Worm (Caenorhabditis elegans) whole organism, late embryonic: Measurements from ENCODE around the gene H40L08.2.

Experiments used
- C08G9.2 ChIP-seq: sonication (generic microtip); optimal IDR thresholded peaks from 2 replicates; lab custom pipeline; 2016; ENCODE audit warnings: mild to moderate bottlenecking, missing genetic modification characterization, moderate library complexity, missing compliant biosample characterization
- C38D4.7 ChIP-seq: fragments of 200-800 bp; sonication (Bioruptor generic); optimal IDR thresholded peaks from 2 replicates; lab custom pipeline; 2018; ENCODE audit warnings: mild to moderate bottlenecking, missing genetic modification characterization, moderate library complexity, missing compliant biosample characterization
- F13H6.1 ChIP-seq: sonication (generic microtip); optimal IDR thresholded peaks from 2 replicates; lab custom pipeline; 2016; ENCODE audit warnings: missing genetic modification characterization, missing compliant biosample characterization
- ahr-1 ChIP-seq: sonication (generic microtip); optimal IDR thresholded peaks from 2 replicates; lab custom pipeline; 2016; ENCODE audit warnings: missing genetic modification characterization, missing compliant biosample characterization
- ama-1 ChIP-seq: fragments of 150-350 bp; optimal IDR thresholded peaks from 2 replicates; lab custom pipeline; 2014
- ceh-14 ChIP-seq: sonication (generic microtip); optimal IDR thresholded peaks from 2 replicates; lab custom pipeline; 2016; ENCODE audit warnings: missing genotype, missing genetic modification characterization, missing compliant biosample characterization
- ceh-18 ChIP-seq: sonication (generic microtip); optimal IDR thresholded peaks from 2 replicates; lab custom pipeline; 2016; ENCODE audit warnings: missing genetic modification characterization, missing compliant biosample characterization
- ceh-19 ChIP-seq: fragments of 200-800 bp; sonication (Bioruptor generic); optimal IDR thresholded peaks from 2 replicates; lab custom pipeline; 2018; ENCODE audit warnings: mild to moderate bottlenecking, missing genetic modification characterization, missing compliant biosample characterization
- ceh-2 ChIP-seq: sonication (generic microtip); optimal IDR thresholded peaks from 2 replicates; lab custom pipeline; 2016; ENCODE audit warnings: missing genotype, missing genetic modification characterization, missing compliant biosample characterization
- ceh-24 ChIP-seq: sonication (generic microtip); optimal IDR thresholded peaks from 2 replicates; lab custom pipeline; 2016; ENCODE audit warnings: mild to moderate bottlenecking, missing genetic modification characterization, missing compliant biosample characterization
- ceh-30 ChIP-seq: fragments of 150-350 bp; optimal IDR thresholded peaks from 2 replicates; lab custom pipeline; 2014; ENCODE audit warnings: missing biosample characterization, missing genetic modification characterization
- ceh-34 ChIP-seq: sonication (generic microtip); optimal IDR thresholded peaks from 2 replicates; lab custom pipeline; 2016; ENCODE audit warnings: mild to moderate bottlenecking, missing genetic modification characterization, missing compliant biosample characterization
- ceh-45 ChIP-seq: fragments of 200-800 bp; sonication (Bioruptor generic); IDR thresholded peaks from 2 replicates; pipeline ENCODE4 v1.3.6; 2022; ENCODE audit warnings: missing genetic modification reagents, missing genetic modification characterization, missing compliant biosample characterization
- ceh-48 ChIP-seq: sonication (generic microtip); optimal IDR thresholded peaks from 2 replicates; lab custom pipeline; 2016; ENCODE audit warnings: missing genetic modification characterization, inconsistent platforms, missing compliant biosample characterization
- ceh-9 ChIP-seq: sonication (generic microtip); optimal IDR thresholded peaks from 2 replicates; lab custom pipeline; 2016; ENCODE audit warnings: mild to moderate bottlenecking, missing genetic modification characterization, inconsistent platforms, missing compliant biosample characterization
- elt-2 ChIP-seq: sonication (generic microtip); optimal IDR thresholded peaks from 2 replicates; lab custom pipeline; 2016; ENCODE audit warnings: missing genetic modification reagents, missing genetic modification characterization, missing compliant biosample characterization
- elt-4 ChIP-seq: sonication (generic microtip); optimal IDR thresholded peaks from 2 replicates; lab custom pipeline; 2016; ENCODE audit warnings: missing genetic modification characterization, missing compliant biosample characterization
- ets-4 ChIP-seq: sonication (generic microtip); optimal IDR thresholded peaks from 2 replicates; lab custom pipeline; 2016; ENCODE audit warnings: missing genetic modification characterization, missing compliant biosample characterization
- eyg-1 ChIP-seq: sonication (generic microtip); optimal IDR thresholded peaks from 2 replicates; lab custom pipeline; 2016; ENCODE audit warnings: missing genotype, missing genetic modification characterization, missing compliant biosample characterization
- fax-1 ChIP-seq: sonication (generic microtip); optimal IDR thresholded peaks from 2 replicates; lab custom pipeline; 2016; ENCODE audit warnings: missing genotype, missing genetic modification characterization, missing compliant biosample characterization
- fkh-10 ChIP-seq: fragments of 150-350 bp; optimal IDR thresholded peaks from 2 replicates; lab custom pipeline; 2014; ENCODE audit warnings: missing biosample characterization, missing genetic modification reagents, missing genetic modification characterization
- gmeb-2 ChIP-seq: sonication (generic microtip); optimal IDR thresholded peaks from 2 replicates; lab custom pipeline; 2016; ENCODE audit warnings: missing genetic modification characterization, inconsistent platforms, missing compliant biosample characterization
- hlh-13 ChIP-seq: fragments of 200-800 bp; sonication (Bioruptor generic); optimal IDR thresholded peaks from 2 replicates; lab custom pipeline; 2018; ENCODE audit warnings: mild to moderate bottlenecking, missing genetic modification characterization, missing compliant biosample characterization
- hlh-15 ChIP-seq: sonication (generic microtip); optimal IDR thresholded peaks from 2 replicates; lab custom pipeline; 2016; ENCODE audit warnings: missing genetic modification characterization, missing compliant biosample characterization
- hlh-30 ChIP-seq: sonication (generic microtip); optimal IDR thresholded peaks from 2 replicates; lab custom pipeline; 2017; ENCODE audit warnings: antibody characterized with exemption, missing genetic modification characterization, missing compliant biosample characterization; ENCODE audit not compliant: insufficient read depth
- hlh-8 ChIP-seq: sonication (generic microtip); optimal IDR thresholded peaks from 2 replicates; lab custom pipeline; 2016; ENCODE audit warnings: missing genotype, missing genetic modification characterization, missing compliant biosample characterization
- madf-2 ChIP-seq: sonication (generic microtip); optimal IDR thresholded peaks from 2 replicates; lab custom pipeline; 2017; ENCODE audit warnings: missing genetic modification characterization, missing compliant biosample characterization
- mec-3 ChIP-seq: sonication (generic microtip); optimal IDR thresholded peaks from 2 replicates; lab custom pipeline; 2016; ENCODE audit warnings: borderline replicate concordance, missing genetic modification characterization, missing compliant biosample characterization
- nhr-11 ChIP-seq: fragments of 150-350 bp; optimal IDR thresholded peaks from 2 replicates; lab custom pipeline; 2014; ENCODE audit warnings: missing biosample characterization, missing genetic modification characterization
- nhr-232 ChIP-seq: sonication (generic microtip); optimal IDR thresholded peaks from 2 replicates; lab custom pipeline; 2016; ENCODE audit warnings: missing genetic modification characterization, missing compliant biosample characterization
- pag-3 ChIP-seq: sonication (generic microtip); optimal IDR thresholded peaks from 2 replicates; lab custom pipeline; 2016; ENCODE audit warnings: missing compliant biosample characterization, missing genetic modification characterization, borderline replicate concordance
- pat-9 ChIP-seq: fragments of 200-800 bp; sonication (Bioruptor generic); optimal IDR thresholded peaks from 2 replicates; lab custom pipeline; 2018; ENCODE audit warnings: mild to moderate bottlenecking, missing genetic modification characterization, moderate library complexity, missing compliant biosample characterization
- pax-1 ChIP-seq: fragments of 150-350 bp; optimal IDR thresholded peaks from 2 replicates; lab custom pipeline; 2014; ENCODE audit warnings: missing biosample characterization, missing genetic modification characterization
- pha-4 ChIP-seq: fragments of 150-350 bp; optimal IDR thresholded peaks from 2 replicates; lab custom pipeline; 2018; ENCODE audit warnings: missing biosample characterization, missing genetic modification reagents, missing genetic modification characterization
- pqm-1 ChIP-seq: sonication (generic microtip); optimal IDR thresholded peaks from 2 replicates; lab custom pipeline; 2016; ENCODE audit warnings: missing genetic modification characterization, missing compliant biosample characterization
- sdc-2 ChIP-seq: sonication (generic microtip); optimal IDR thresholded peaks from 2 replicates; lab custom pipeline; 2016; ENCODE audit warnings: missing genotype, missing genetic modification characterization, missing compliant biosample characterization
- sox-4 ChIP-seq: sonication (generic microtip); optimal IDR thresholded peaks from 2 replicates; lab custom pipeline; 2017; ENCODE audit warnings: mild to moderate bottlenecking, missing genetic modification characterization, inconsistent platforms, missing compliant biosample characterization
- syd-9 ChIP-seq: sonication (generic microtip); optimal IDR thresholded peaks from 2 replicates; lab custom pipeline; 2016; ENCODE audit warnings: mild to moderate bottlenecking, missing genetic modification characterization, moderate library complexity, missing compliant biosample characterization
- unc-42 ChIP-seq: sonication (generic microtip); optimal IDR thresholded peaks from 2 replicates; lab custom pipeline; 2016; ENCODE audit warnings: missing genotype, missing genetic modification characterization, missing compliant biosample characterization
- unc-55 ChIP-seq: sonication (generic microtip); optimal IDR thresholded peaks from 2 replicates; lab custom pipeline; 2017; ENCODE audit warnings: missing biosample characterization, missing genetic modification reagents, missing genetic modification characterization
- unc-86 ChIP-seq: sonication (generic microtip); optimal IDR thresholded peaks from 2 replicates; lab custom pipeline; 2016; ENCODE audit warnings: missing genetic modification characterization, missing compliant biosample characterization
- ztf-16 ChIP-seq: sonication (generic microtip); optimal IDR thresholded peaks from 2 replicates; lab custom pipeline; 2017; ENCODE audit warnings: missing genetic modification characterization, missing compliant biosample characterization

H40L08.2 gene

DNA sequence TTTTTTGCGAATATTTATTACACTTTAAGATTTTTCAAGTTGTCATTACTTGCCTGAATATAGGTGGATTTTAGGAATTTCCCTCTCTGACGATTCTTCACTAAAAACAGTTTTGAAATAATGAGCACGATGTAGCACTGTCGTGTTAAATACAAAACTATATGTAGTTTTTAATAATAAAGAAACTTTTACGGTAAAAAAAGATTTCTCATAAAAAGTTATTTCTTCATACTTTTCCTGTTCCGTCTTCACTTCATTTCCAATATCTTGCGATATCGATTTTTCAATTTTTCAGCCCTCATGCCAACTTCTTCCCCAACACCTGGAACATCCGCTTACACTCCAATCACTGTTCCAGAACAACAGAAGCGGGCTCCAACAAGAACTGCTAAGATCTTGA is 25.2 kb downstream of the H40L08.2 start, which contains the start of gene H03G16.6:
Gene H03G16.6 (plus strand): TSS at position 301 of the 400 bp plus-strand sequence.
- TF ChIP-seq pax-1 (tag; lab: Kevin White, UChicago) (no peak), ceh-2 (tag; lab: Kevin White, UChicago) (no peak), C38D4.7 (GFP tag; lab: Kevin White, UChicago) (no peak), madf-2 (tag; lab: Kevin White, UChicago) (no peak), fax-1 (no peak), sox-4 (tag; lab: Kevin White, UChicago) (no peak)

DNA sequence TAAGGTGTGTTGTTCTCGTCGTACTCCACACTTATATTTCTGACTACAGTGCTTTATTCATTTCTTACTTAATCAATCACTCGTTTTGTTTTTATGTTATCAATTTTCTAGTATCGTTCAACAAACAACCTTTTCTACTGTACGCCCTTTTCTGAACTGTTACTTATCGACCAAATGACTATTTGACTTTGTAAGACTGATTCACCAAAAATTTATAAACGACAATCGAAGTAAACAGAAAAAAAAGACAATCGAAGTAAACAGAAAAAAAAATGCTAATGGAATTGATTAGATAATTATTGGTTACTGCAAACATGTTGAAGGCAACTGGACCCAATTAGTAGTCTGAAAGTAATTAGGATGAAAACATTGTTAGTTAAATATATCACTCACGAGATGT is 27.5 kb downstream of the H40L08.2 start:
- TF ChIP-seq ceh-48 (no peak), elt-2 (tag; lab: Kevin White, UChicago) (no peak), eyg-1 (tag; lab: Kevin White, UChicago) (no peak), ceh-45 (GFP tag; lab: Robert Waterston, UW) (no peak)
- TF ChIP-seq, all 69 proteins: peak for 0

DNA sequence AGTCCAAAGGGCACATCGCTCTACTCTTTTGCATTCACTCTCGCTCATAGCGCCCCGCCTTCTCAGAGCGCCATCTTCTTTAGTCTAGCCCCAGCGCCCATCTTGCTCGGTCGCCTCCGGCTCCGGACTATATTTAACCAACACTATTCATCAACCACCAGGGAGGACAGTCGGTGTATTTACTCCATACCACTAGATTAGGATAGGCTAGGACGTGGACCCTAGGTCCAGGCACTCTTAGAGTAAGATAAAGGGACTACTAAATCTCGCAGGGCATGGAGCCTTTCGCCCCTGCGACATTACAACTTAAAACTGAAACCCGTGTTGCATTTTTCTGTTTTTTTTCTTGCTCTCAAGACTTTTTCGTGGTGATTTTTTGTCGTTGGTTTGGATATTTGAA is 30.0 kb downstream of the H40L08.2 start:
- no peak for TF ChIP-seq pqm-1
- TF ChIP-seq F13H6.1 (tag; lab: Kevin White, UChicago), result no peak
- no peak for TF ChIP-seq ceh-19 (GFP tag; lab: Kevin White, UChicago)
- no peak for TF ChIP-seq ahr-1 (tag; lab: Kevin White, UChicago)
- no peak for TF ChIP-seq nhr-11 (tag; lab: Kevin White, UChicago)
- TF ChIP-seq nhr-232, result no peak
- TF ChIP-seq elt-4, result no peak
- no peak for TF ChIP-seq hlh-30
- TF ChIP-seq ceh-34 (tag; lab: Kevin White, UChicago), result no peak

DNA sequence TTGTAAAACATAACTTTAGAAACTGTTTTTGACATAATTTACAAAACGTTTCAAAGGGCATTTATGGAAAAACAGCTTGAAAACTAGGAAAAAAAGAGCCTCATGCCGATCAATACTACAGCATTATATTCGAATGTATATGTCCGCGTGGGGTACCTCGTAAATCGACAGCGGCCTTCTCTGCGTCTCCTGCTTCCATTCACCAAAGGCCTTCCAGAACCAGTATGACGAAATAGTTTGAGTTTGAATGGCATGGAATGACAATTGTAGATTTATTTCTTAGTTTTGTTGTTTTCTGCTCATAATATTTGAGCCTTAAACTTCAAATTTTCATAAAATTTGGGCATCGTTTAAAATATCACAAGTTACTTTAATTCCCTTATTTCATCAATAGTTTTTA is 32.1 kb downstream of the H40L08.2 start:
- TF ChIP-seq hlh-15 (tag; lab: Kevin White, UChicago), result no peak
- TF ChIP-seq sdc-2 (tag; lab: Kevin White, UChicago), result no peak
- no peak for TF ChIP-seq hlh-13 (GFP tag; lab: Kevin White, UChicago)
- TF ChIP-seq mec-3 (tag; lab: Kevin White, UChicago), result no peak
- TF ChIP-seq ceh-19 (GFP tag; lab: Kevin White, UChicago), result no peak
- no peak for TF ChIP-seq pax-1 (tag; lab: Kevin White, UChicago)

DNA sequence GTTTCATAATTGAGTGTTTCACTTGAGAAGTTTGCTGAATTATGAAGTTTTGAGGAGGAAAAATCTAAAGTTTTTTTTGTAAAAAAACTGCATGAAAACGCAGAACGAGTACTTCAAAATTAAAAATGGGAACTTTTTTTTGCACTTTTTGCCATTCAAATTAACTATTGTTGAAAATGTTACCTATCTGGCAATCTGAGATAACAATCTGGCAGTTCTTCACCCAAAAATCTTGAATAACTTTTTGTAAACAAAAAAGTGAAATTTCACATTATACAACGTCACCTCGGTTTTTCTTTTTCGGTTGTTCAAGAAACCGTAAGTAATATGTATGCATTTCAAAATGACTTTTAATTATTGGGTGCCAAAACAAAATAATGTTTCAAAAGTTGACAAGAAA is 35.0 kb downstream of the H40L08.2 start:
- TF ChIP-seq unc-86 (tag; lab: Kevin White, UChicago) (no peak), syd-9 (tag; lab: Kevin White, UChicago) (no peak), ceh-30 (tag; lab: Kevin White, UChicago) (no peak), sdc-2 (tag; lab: Kevin White, UChicago) (no peak), ceh-14 (tag; lab: Kevin White, UChicago) (no peak), ceh-18 (tag; lab: Kevin White, UChicago) (no peak), F13H6.1 (tag; lab: Kevin White, UChicago) (no peak)

DNA sequence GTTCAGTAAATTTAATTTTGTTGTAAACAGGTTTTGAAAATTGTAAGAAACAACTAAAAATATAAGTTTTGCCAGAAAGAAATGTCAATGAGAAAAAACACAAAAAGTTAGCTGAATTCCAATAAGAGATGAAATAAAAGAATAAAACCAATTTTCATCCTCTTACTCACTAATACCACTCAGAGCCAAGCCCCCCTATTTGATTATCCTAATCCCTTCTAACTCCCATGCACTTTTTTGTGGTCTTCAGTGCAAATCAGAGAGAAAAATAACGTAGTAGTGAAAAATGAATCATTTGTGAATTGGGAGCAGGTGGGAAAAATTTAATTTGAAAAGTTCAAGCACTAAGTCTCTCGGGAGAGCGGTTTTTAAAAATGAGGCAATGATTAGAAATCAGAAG is 36.2 kb downstream of the H40L08.2 start:
- TF ChIP-seq unc-42 (tag; lab: Kevin White, UChicago), result peak; percentile 83
- no peak for TF ChIP-seq ceh-2 (tag; lab: Kevin White, UChicago)

DNA sequence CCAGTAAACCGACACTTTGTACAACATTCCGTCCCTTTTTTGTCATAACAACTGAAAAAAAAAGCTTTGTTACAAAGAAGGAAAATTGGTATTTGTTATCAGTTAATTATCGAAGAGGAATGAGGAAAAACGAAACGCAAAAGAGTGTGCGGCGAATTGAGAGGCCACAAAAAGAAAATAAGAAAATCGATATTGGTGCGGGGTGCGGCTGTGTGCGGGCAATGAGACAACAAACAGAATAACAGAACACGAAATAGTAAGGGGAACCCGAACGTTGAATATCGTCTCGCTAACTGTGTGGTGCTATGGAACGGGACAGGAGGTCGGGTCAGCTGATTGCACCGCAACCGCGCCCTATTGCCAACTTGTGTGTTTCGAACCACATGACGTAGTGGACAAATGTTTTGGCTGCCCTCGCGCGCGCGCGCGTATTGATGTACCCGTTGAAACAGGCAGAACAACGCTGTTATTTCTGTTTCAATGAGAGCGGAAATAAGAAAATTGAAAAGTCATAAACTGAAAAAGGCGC is 36.9 kb downstream of the H40L08.2 start, which contains the start of gene C18B12.4:
Gene C18B12.4 (minus strand): TSS at position 51 of the 529 bp plus-strand sequence.
- TF ChIP-seq sdc-2 (tag; lab: Kevin White, UChicago), result peak; percentile 88
- TF ChIP-seq pat-9 (tag; lab: Kevin White, UChicago), result peak; percentile 57
- no peak for TF ChIP-seq pag-3 (tag; lab: Kevin White, UChicago)
- no peak for TF ChIP-seq ama-1 (lab: Kevin White, UChicago)
- no peak for TF ChIP-seq ceh-45 (GFP tag; lab: Robert Waterston, UW)
- TF ChIP-seq unc-42 (tag; lab: Kevin White, UChicago), result no peak
- peak; percentile 49 for TF ChIP-seq hlh-8 (tag; lab: Kevin White, UChicago)
- no peak for TF ChIP-seq pha-4 (tag; lab: Kevin White, UChicago)
- no peak for TF ChIP-seq fkh-10 (GFP tag; lab: Kevin White, UChicago)
- no peak for TF ChIP-seq ceh-24 (tag; lab: Kevin White, UChicago)
- TF ChIP-seq unc-55 (GFP tag; lab: Kevin White, UChicago), result peak; percentile 80
- peak; percentile 61 for TF ChIP-seq ceh-30 (tag; lab: Kevin White, UChicago)
- no peak for TF ChIP-seq ceh-9
- peak; percentile 9 for TF ChIP-seq ztf-16
- TF ChIP-seq gmeb-2 (tag; lab: Kevin White, UChicago), result no peak
- TF ChIP-seq ets-4, result peak; percentile 36
- TF ChIP-seq C08G9.2 (tag; lab: Kevin White, UChicago), result peak; percentile 6
